Fruit fly (Drosophila melanogaster): Measurements from ENCODE around the gene CG15535.
A peak's percentile ranks its signal among the peaks of the same experiment; 100 is the strongest.

CG15535 gene

DNA sequence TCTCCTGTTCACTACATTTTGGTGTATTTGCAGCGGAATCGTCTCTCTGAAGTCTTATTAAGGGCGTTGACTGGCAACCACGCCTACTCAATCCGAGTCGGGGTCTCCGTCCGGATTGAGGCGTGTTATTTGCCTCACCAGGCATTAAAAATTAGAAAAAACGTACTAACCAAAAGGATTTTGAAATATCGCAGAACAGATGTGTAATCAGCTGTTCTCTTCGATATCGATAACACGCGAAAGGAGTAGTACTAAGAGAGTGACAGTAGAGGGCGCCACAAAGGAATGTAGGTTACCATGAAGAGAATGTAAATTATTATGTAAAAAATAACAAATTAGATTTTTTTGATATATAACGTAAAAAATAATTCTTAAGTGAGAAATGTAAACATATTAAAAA lies 1.3 kb upstream of the CG15535 start, which contains the start of gene CG15536:
CG15536 (minus strand) TSS at position 170 of the 400 bp plus-strand sequence.
- TF ChIP-seq CG15710 (tag; optimal IDR thresholded peaks at IDR 0.05) = no peak
- no peak for TF ChIP-seq CG12605 (GFP tag; IDR thresholded peaks at IDR 0.05)
- no peak for TF ChIP-seq CG34367 (tag; optimal IDR thresholded peaks at IDR 0.05)

DNA sequence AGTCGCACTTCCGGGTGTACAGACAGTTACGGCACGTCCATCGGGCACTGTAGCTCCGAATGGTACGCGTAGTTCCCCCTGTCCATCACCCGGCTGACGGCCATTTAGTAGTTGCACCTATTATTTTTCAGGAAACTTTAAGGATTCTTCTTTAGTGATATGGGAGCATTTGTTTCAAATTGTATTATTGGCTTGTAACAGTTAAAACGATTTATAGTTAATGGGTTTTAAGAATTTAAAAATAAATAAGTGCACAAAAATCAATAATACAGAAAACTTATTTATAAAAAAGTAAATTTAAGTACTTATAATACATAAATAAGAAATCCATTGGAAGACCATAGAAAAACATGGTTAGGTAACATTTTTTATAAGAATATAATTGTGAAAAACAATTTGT lies 858 bp downstream of the CG15535 start, which contains the start of the genes CG2217 and CG42740:
CG2217 (minus strand) TSS at position 101 of the 400 bp plus-strand sequence.
CG42740 (minus strand) TSS at position 101 of the 400 bp plus-strand sequence.
- TF ChIP-seq CG17806 (tag; optimal IDR thresholded peaks at IDR 0.05) (no peak), CG34367 (tag; optimal IDR thresholded peaks at IDR 0.05) (no peak), gl (tag; optimal IDR thresholded peaks at IDR 0.05) (no peak), CG15710 (tag; optimal IDR thresholded peaks at IDR 0.05) (no peak)

DNA sequence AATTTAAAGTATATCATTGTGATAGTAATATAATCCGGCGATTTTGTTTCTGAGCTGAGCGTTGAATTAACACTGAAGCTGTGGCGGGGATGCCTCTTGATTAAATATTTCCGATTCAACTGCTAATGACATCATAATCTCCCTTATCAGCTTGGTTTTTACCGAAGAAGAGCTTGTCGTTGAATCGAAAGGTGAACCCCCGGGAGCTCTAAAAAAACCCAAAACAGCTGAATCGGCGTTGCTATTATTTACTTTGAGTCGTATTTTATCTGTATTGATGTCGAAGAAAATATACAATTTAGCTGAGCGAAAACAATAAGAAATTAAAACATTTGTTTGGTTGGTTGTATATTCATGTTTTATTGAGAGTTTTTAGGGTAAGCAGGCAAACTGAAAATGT lies 4.5 kb downstream of the CG15535 start:
- TF ChIP-seq gl (tag; optimal IDR thresholded peaks at IDR 0.05) (no peak), CG10348 (GFP tag; IDR thresholded peaks at IDR 0.05) (no peak), Pif1B (GFP tag; optimal IDR thresholded peaks at IDR 0.05) (no peak), CG12605 (GFP tag; IDR thresholded peaks at IDR 0.05) (no peak), fd96Ca (GFP tag; IDR thresholded peaks at IDR 0.05) (no peak), CG17806 (tag; optimal IDR thresholded peaks at IDR 0.05) (no peak)

DNA sequence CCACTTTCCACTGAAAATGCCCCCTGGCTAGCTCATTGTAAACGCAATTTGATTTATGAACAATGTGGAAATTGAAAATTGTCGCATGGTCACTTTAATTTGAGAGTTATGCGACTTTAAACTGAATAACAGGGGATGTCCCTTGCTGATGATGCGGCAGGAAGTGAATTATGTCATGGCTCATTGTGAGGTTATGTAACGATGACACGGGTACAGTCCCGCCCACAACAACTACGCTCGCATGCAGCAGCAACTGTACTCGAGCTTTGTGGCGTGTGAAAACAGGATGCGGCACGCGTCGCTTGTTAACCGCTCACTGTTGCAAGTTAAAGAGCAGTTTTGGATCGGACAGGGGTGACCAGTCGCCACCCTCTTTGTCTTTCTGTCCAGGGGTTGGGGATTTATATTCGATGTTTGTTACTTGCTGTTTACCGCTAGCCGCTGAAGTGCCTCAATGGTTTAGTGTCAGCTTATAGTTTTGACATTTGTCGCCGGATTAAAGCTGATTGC lies 6.9 kb downstream of the CG15535 start:
- TF ChIP-seq CG4496 (GFP tag; IDR thresholded peaks at IDR 0.05) (no peak), Snoo (tag; optimal IDR thresholded peaks at IDR 0.05) (no peak), Pif1A (GFP tag; optimal IDR thresholded peaks at IDR 0.05) (no peak), gl (tag; optimal IDR thresholded peaks at IDR 0.05) (no peak), CG32121 (GFP tag; IDR thresholded peaks at IDR 0.05) (no peak), CG15710 (tag; optimal IDR thresholded peaks at IDR 0.05) (no peak), EcR (GFP tag; optimal IDR thresholded peaks at IDR 0.05) (no peak), CG34367 (tag; optimal IDR thresholded peaks at IDR 0.05) (no peak), CG9948 (tag; optimal IDR thresholded peaks at IDR 0.05) (no peak), Ets98B (GFP tag; IDR thresholded peaks at IDR 0.05) (no peak), rn (GFP tag; IDR thresholded peaks at IDR 0.05) (no peak), D1 (tag; optimal IDR thresholded peaks at IDR 0.05) (no peak), CG10348 (GFP tag; IDR thresholded peaks at IDR 0.05) (no peak), CG12605 (GFP tag; IDR thresholded peaks at IDR 0.05) (no peak), CG8159 (tag; optimal IDR thresholded peaks at IDR 0.05) (no peak)

DNA sequence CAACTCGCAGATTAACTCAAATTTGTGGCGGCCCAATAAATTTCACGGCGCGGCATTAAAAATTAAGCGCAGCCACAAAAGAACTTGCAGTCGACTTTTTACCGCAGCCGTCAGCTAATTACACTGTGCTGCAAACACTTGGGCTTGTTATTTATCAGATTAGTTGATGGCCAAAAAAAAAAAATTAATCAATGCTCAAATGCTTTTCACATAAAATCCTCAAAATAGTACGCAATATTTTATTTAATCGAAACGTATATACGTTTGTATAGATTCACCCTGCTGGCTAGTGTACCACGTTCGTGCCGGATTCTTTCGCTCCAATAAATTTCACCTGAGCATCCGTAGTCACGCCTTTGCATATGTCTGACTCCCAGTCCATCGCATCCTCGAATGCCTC lies 9.9 kb downstream of the CG15535 start:
- TF ChIP-seq CG12605 (GFP tag; IDR thresholded peaks at IDR 0.05) (peak; percentile 49; the same call in 1 of the 2 replicates), CG17806 (tag; optimal IDR thresholded peaks at IDR 0.05) (no peak), CG13204 (GFP tag; optimal IDR thresholded peaks at IDR 0.05) (no peak), CG34367 (tag; optimal IDR thresholded peaks at IDR 0.05) (no peak), Ets98B (GFP tag; IDR thresholded peaks at IDR 0.05) (no peak), CG9948 (tag; optimal IDR thresholded peaks at IDR 0.05) (peak; percentile 36), CG14655 (GFP tag; optimal IDR thresholded peaks at IDR 0.05) (peak; percentile 26), CG10348 (GFP tag; IDR thresholded peaks at IDR 0.05) (no peak), fd96Ca (GFP tag; IDR thresholded peaks at IDR 0.05) (peak; percentile 47; the same call in 2 of the 3 replicates), CG4496 (GFP tag; IDR thresholded peaks at IDR 0.05) (no peak; the same call in 2 of the 3 replicates), CG32121 (GFP tag; IDR thresholded peaks at IDR 0.05) (no peak), CG8159 (tag; optimal IDR thresholded peaks at IDR 0.05) (peak; percentile 52), EcR (GFP tag; optimal IDR thresholded peaks at IDR 0.05) (no peak), gl (tag; optimal IDR thresholded peaks at IDR 0.05) (no peak), CG8301 (tag; optimal IDR thresholded peaks at IDR 0.05) (no peak), Snoo (tag; optimal IDR thresholded peaks at IDR 0.05) (peak; percentile 48), D1 (tag; optimal IDR thresholded peaks at IDR 0.05) (no peak), CG15710 (tag; optimal IDR thresholded peaks at IDR 0.05) (peak; percentile 33), rn (GFP tag; IDR thresholded peaks at IDR 0.05) (no peak), Pif1B (GFP tag; optimal IDR thresholded peaks at IDR 0.05) (peak; percentile 13), Pif1A (GFP tag; optimal IDR thresholded peaks at IDR 0.05) (peak; percentile 41)

DNA sequence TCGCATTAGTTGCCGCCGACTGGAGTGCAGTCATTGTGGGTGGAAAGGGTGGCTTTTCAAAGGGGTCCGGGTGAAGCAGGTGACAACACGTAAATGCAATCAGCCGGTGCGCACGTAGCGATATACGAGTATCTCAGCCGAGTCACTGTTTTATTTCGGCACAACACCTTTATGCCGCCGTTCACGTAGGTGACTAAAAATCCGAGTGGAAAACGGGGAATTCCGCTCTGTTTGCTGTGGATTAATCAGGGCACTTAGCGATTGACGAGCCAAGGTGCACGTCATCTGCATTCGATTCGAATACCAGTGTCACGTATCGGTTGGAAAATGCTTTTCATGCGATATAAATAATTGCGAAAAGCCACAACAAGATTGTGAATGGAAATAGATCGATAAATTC lies 17.2 kb downstream of the CG15535 start:
- TF ChIP-seq CG8301 (tag; optimal IDR thresholded peaks at IDR 0.05) = no peak
- TF ChIP-seq Ets98B (GFP tag; IDR thresholded peaks at IDR 0.05) = no peak
- TF ChIP-seq CG9948 (tag; optimal IDR thresholded peaks at IDR 0.05) = no peak
- no peak for TF ChIP-seq Pif1B (GFP tag; optimal IDR thresholded peaks at IDR 0.05)

DNA sequence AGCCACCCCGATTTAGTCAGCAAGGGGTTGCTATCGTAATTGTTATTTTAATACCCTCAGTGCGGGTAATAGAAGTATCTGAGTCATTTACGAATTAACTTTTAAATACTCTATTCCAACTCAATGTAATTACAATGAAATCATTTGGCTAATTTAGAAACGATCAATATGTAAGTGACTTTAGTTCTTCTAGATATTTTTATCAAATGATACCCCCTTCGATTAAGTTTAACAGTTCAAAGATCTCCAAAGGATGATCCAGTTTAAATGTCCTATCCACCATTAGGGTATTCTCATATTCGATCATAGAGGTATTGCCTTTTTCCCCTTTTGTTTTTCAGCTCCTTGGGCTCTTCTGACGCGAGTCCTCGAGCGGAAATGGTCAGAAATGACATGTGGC lies 29.8 kb downstream of the CG15535 start:
- no peak for TF ChIP-seq rn (GFP tag; IDR thresholded peaks at IDR 0.05)
- no peak for TF ChIP-seq CG32121 (GFP tag; IDR thresholded peaks at IDR 0.05)
- TF ChIP-seq CG12605 (GFP tag; IDR thresholded peaks at IDR 0.05) = no peak
- no peak for TF ChIP-seq D1 (tag; optimal IDR thresholded peaks at IDR 0.05)
- no peak for TF ChIP-seq CG9948 (tag; optimal IDR thresholded peaks at IDR 0.05)
- TF ChIP-seq CG17806 (tag; optimal IDR thresholded peaks at IDR 0.05) = no peak

Measured in whole organism, pupa.